Worm (Caenorhabditis elegans) whole organism, L4 larva: ENCODE measurements around the gene rps-29.

Experiments
- R02D3.7 ChIP-seq: fragments of 150-350 bp; sonication (generic microtip); optimal IDR thresholded peaks from 3 replicates; lab custom pipeline; 2014; ENCODE audit warnings: missing biosample characterization, missing genetic modification characterization
- T26A8.4 ChIP-seq: fragments of 200-800 bp; sonication (Bioruptor generic); IDR thresholded peaks from 2 replicates; pipeline ENCODE4 v1.3.6; 2022; ENCODE audit warnings: missing genetic modification characterization, missing compliant biosample characterization
- Y105C5A.15 ChIP-seq: fragments of 200-800 bp; sonication (Bioruptor generic); IDR thresholded peaks from 2 replicates; pipeline ENCODE4 v1.3.6; 2022; ENCODE audit warnings: missing genetic modification characterization, missing compliant biosample characterization
- ZK337.2 ChIP-seq: fragments of 200-800 bp; sonication (Bioruptor generic); IDR thresholded peaks from 2 replicates; pipeline ENCODE4 v1.3.6; 2022; ENCODE audit warnings: missing genetic modification reagents, missing genetic modification characterization, missing compliant biosample characterization
- aha-1 ChIP-seq: fragments of 150-350 bp; peaks from one replicate; lab custom pipeline; 2014; ENCODE audit warnings: missing biosample characterization, missing genetic modification characterization
- ama-1 ChIP-seq: fragments of 150-350 bp; optimal IDR thresholded peaks from 2 replicates; lab custom pipeline; 2014; ENCODE audit warnings: inconsistent platforms, mixed read lengths
- arid-1 ChIP-seq: fragments of 200-800 bp; sonication (Bioruptor generic); conservative IDR thresholded peaks from 2 replicates; pipeline ENCODE4 v1.3.6; 2022; ENCODE audit warnings: missing genetic modification reagents, missing genetic modification characterization, missing compliant biosample characterization
- attf-4 ChIP-seq: sonication (generic microtip); optimal IDR thresholded peaks from 3 replicates; lab custom pipeline; 2017; ENCODE audit warnings: missing biosample characterization, missing genetic modification characterization
- ceh-20 ChIP-seq: fragments of 200-800 bp; sonication (Bioruptor generic); IDR thresholded peaks from 2 replicates; pipeline ENCODE4 v1.3.6; 2022; ENCODE audit warnings: missing genetic modification reagents, missing genetic modification characterization, missing compliant biosample characterization
- ceh-28 ChIP-seq: fragments of 150-350 bp; optimal IDR thresholded peaks from 2 replicates; lab custom pipeline; 2014; ENCODE audit warnings: missing biosample characterization, missing genetic modification reagents, missing genetic modification characterization
- ceh-32 ChIP-seq: sonication (generic microtip); optimal IDR thresholded peaks from 2 replicates; lab custom pipeline; 2016; ENCODE audit warnings: mild to moderate bottlenecking, missing genetic modification characterization, missing compliant biosample characterization; ENCODE audit not compliant: poor library complexity
- ces-1 ChIP-seq: fragments of 150-350 bp; sonication (generic microtip); optimal IDR thresholded peaks from 4 replicates; lab custom pipeline; 2014; ENCODE audit warnings: missing biosample characterization, missing genetic modification reagents, missing genetic modification characterization
- daf-16 ChIP-seq, 3 experiments: sonication (generic microtip); optimal IDR thresholded peaks; 2 replicates each; lab custom pipeline; 2016 to 2017; ENCODE audit warnings: missing genetic modification characterization in 3 of 3, missing genetic modification reagents in 3 of 3, mild to moderate bottlenecking in 2 of 3, missing compliant biosample characterization in 2 of 3, missing biosample characterization in 1 of 3, moderate library complexity in 1 of 3
- daf-8 ChIP-seq: fragments of 200-800 bp; sonication (Bioruptor generic); IDR thresholded peaks from 2 replicates; pipeline ENCODE4 v1.3.6; 2022; ENCODE audit warnings: missing genetic modification characterization, missing compliant biosample characterization
- dmd-6 ChIP-seq: fragments of 200-800 bp; sonication (Bioruptor generic); IDR thresholded peaks from 2 replicates; pipeline ENCODE4 v1.3.6; 2022; ENCODE audit warnings: missing genetic modification reagents, missing genetic modification characterization, missing compliant biosample characterization
- dmd-9 ChIP-seq: fragments of 200-800 bp; sonication (Bioruptor generic); IDR thresholded peaks from 2 replicates; pipeline ENCODE4 v1.3.6; 2022; ENCODE audit warnings: missing genetic modification reagents, missing genetic modification characterization, missing compliant biosample characterization
- dpl-1 ChIP-seq: fragments of 150-350 bp; optimal IDR thresholded peaks from 2 replicates; lab custom pipeline; 2014; ENCODE audit warnings: missing biosample characterization, missing genetic modification reagents, missing genetic modification characterization
- duxl-1 ChIP-seq: sonication (generic microtip); optimal IDR thresholded peaks from 2 replicates; lab custom pipeline; 2016; ENCODE audit warnings: mild to moderate bottlenecking, missing genetic modification characterization, moderate library complexity, missing compliant biosample characterization; ENCODE audit not compliant: poor library complexity
- dve-1 ChIP-seq: sonication (generic microtip); optimal IDR thresholded peaks from 2 replicates; lab custom pipeline; 2017; ENCODE audit warnings: antibody characterized with exemption, mild to moderate bottlenecking, missing genetic modification characterization, missing compliant biosample characterization; ENCODE audit not compliant: insufficient read depth
- egl-43 ChIP-seq: fragments of 200-800 bp; sonication (Bioruptor generic); IDR thresholded peaks from 2 replicates; pipeline ENCODE4 v1.3.6; 2022; ENCODE audit warnings: missing genetic modification reagents, missing genetic modification characterization, missing compliant biosample characterization
- gei-8 ChIP-seq: fragments of 200-800 bp; sonication (Bioruptor generic); optimal IDR thresholded peaks from 2 replicates; lab custom pipeline; 2018; ENCODE audit warnings: mild to moderate bottlenecking, missing genetic modification characterization, missing compliant biosample characterization
- hlh-11 ChIP-seq: fragments of 200-800 bp; sonication (Bioruptor generic); optimal IDR thresholded peaks from 2 replicates; lab custom pipeline; 2018; ENCODE audit warnings: mild to moderate bottlenecking, missing genetic modification characterization, missing compliant biosample characterization
- hmg-1.1 ChIP-seq: fragments of 200-800 bp; sonication (Bioruptor generic); IDR thresholded peaks from 2 replicates; pipeline ENCODE4 v1.3.6; 2022; ENCODE audit warnings: missing genetic modification reagents, missing genetic modification characterization, missing compliant biosample characterization
- lin-15B ChIP-seq: fragments of 150-350 bp; sonication (generic microtip); optimal IDR thresholded peaks from 3 replicates; lab custom pipeline; 2014; ENCODE audit warnings: missing biosample characterization, missing genetic modification characterization
- lir-3 ChIP-seq: sonication (generic microtip); optimal IDR thresholded peaks from 2 replicates; lab custom pipeline; 2016; ENCODE audit warnings: mild to moderate bottlenecking, missing genetic modification characterization, missing compliant biosample characterization
- madf-5 ChIP-seq, 2 experiments: fragments of 200-800 bp; sonication (Bioruptor generic); IDR thresholded peaks; 2 replicates each; pipeline ENCODE4 v1.3.6; 2022; ENCODE audit warnings: missing compliant biosample characterization in 2 of 2, missing genetic modification characterization in 2 of 2
- mdl-1 ChIP-seq, 2 experiments: fragments of 150-350 bp in 1 of 2; sonication (generic microtip) in 1 of 2; optimal IDR thresholded peaks; 2 replicates each; lab custom pipeline; 2014 to 2017; ENCODE audit warnings: missing biosample characterization in 2 of 2, missing genetic modification characterization in 2 of 2
- mes-2 ChIP-seq: sonication (generic microtip); optimal IDR thresholded peaks from 2 replicates; lab custom pipeline; 2016; ENCODE audit warnings: missing genotype, mild to moderate bottlenecking, missing genetic modification characterization, missing compliant biosample characterization; ENCODE audit not compliant: poor library complexity, severe bottlenecking
- nhr-10 ChIP-seq: fragments of 150-350 bp; optimal IDR thresholded peaks from 2 replicates; lab custom pipeline; 2014; ENCODE audit warnings: missing biosample characterization, missing genetic modification characterization
- nhr-102 ChIP-seq: sonication (generic microtip); optimal IDR thresholded peaks from 2 replicates; lab custom pipeline; 2016; ENCODE audit warnings: mild to moderate bottlenecking, missing genetic modification characterization, moderate library complexity, missing compliant biosample characterization
- nhr-11 ChIP-seq: fragments of 150-350 bp; optimal IDR thresholded peaks from 2 replicates; lab custom pipeline; 2014; ENCODE audit warnings: missing biosample characterization, missing genetic modification characterization
- nhr-111 ChIP-seq: fragments of 200-800 bp; sonication (Bioruptor generic); optimal IDR thresholded peaks from 2 replicates; lab custom pipeline; 2018; ENCODE audit warnings: mild to moderate bottlenecking, missing genetic modification characterization, missing compliant biosample characterization
- nhr-41 ChIP-seq: fragments of 200-800 bp; sonication (Bioruptor generic); IDR thresholded peaks from 2 replicates; pipeline ENCODE4 v1.3.6; 2022; ENCODE audit warnings: missing genetic modification reagents, missing genetic modification characterization, missing compliant biosample characterization
- php-3 ChIP-seq: fragments of 200-800 bp; sonication (Bioruptor generic); IDR thresholded peaks from 2 replicates; pipeline ENCODE4 v1.3.6; 2022; ENCODE audit warnings: missing genetic modification reagents, missing genetic modification characterization, missing compliant biosample characterization
- rbr-2 ChIP-seq: sonication (generic microtip); optimal IDR thresholded peaks from 2 replicates; lab custom pipeline; 2016; ENCODE audit warnings: missing genotype, missing genetic modification characterization, missing compliant biosample characterization
- set-16 ChIP-seq: fragments of 200-800 bp; sonication (Bioruptor generic); IDR thresholded peaks from 2 replicates; pipeline ENCODE4 v1.3.6; 2022; ENCODE audit warnings: missing genetic modification reagents, missing genetic modification characterization, missing compliant biosample characterization
- snpc-4 ChIP-seq: fragments of 150-350 bp; optimal IDR thresholded peaks from 2 replicates; lab custom pipeline; 2014; ENCODE audit warnings: missing biosample characterization, missing genetic modification characterization
- spr-3 ChIP-seq: fragments of 200-800 bp; sonication (Bioruptor generic); optimal IDR thresholded peaks from 2 replicates; lab custom pipeline; 2018; ENCODE audit warnings: mild to moderate bottlenecking, missing genetic modification characterization, missing compliant biosample characterization
- unc-62 ChIP-seq, 3 experiments: fragments of 150-350 bp in 1 of 3; sonication (generic microtip); optimal IDR thresholded peaks in 2 of 3; peaks in 1 of 3; 1 replicate in 1 of 3; 2 replicates in 2 of 3; lab custom pipeline; 2014 to 2017; ENCODE audit warnings: missing biosample characterization in 3 of 3, missing genetic modification characterization in 3 of 3, missing genetic modification reagents in 3 of 3, missing genotype in 1 of 3
- zip-11 ChIP-seq: fragments of 200-800 bp; sonication (Bioruptor generic); IDR thresholded peaks from 2 replicates; pipeline ENCODE4 v1.3.6; 2022; ENCODE audit warnings: missing genetic modification characterization, missing compliant biosample characterization
- zip-2 ChIP-seq: fragments of 150-350 bp; optimal IDR thresholded peaks from 2 replicates; lab custom pipeline; 2014; ENCODE audit warnings: missing biosample characterization, missing genetic modification characterization

rps-29 gene

DNA sequence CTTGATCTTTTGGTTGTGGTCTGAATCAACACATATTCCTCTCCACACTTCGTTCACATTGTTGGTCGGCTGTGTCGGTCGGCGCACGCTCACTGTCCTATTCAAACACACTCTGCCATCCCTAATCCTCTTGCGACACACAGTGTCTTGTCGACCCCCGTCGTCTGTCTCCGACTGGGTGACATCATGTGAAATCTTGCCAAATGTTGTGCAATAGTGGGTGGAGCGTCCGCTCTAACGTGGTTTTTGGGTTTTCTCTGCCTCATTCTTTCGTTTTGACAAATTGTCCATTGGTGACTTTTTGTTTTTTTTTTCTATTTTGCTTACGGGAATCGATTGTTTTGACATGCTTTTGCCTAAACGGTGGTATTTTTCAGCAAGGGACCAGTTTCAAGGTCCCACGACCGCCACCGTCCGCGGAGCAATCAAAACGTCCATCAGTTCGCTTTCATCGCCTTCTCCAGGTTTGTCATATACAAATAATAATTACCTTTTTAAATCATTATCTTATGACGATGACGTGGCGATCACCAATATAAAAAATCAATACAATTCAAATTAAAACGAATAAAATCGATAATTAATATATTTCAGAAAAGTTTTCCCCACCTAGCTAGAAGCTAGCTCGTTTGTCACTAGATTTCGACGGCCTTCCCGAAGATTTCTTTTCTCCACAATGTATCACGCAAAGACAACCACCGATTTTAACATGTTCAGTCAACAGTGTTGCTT lies 39.8 kb downstream of the rps-29 start (continued):
- TF ChIP-seq dpl-1 (GFP tag; lab: Kevin White, UChicago) (peak; percentile 69), duxl-1 (peak; percentile 13), Y105C5A.15 (GFP tag; lab: Robert Waterston, UW) (0 out of 2 replicates have a peak, but pooled peaks have one; percentile 27), nhr-111 (no peak), dmd-9 (GFP tag; lab: Robert Waterston, UW) (peak; percentile 72; the same call in 1 of the 2 replicates), ceh-28 (peak; percentile 66), snpc-4 (tag; lab: Kevin White, UChicago) (no peak), nhr-11 (tag; lab: Kevin White, UChicago) (peak; percentile 96), set-16 (GFP tag; lab: Robert Waterston, UW) (peak; percentile 55; the same call in 1 of the 2 replicates), T26A8.4 (GFP tag; lab: Robert Waterston, UW) (peak; percentile 81), hlh-11 (tag; lab: Kevin White, UChicago) (peak; percentile 98), nhr-41 (GFP tag; lab: Robert Waterston, UW) (no peak), attf-4 (tag; lab: Kevin White, UChicago) (peak; percentile 1), ceh-32 (no peak), R02D3.7 (tag; lab: Kevin White, UChicago) (no peak), lir-3 (no peak)

DNA sequence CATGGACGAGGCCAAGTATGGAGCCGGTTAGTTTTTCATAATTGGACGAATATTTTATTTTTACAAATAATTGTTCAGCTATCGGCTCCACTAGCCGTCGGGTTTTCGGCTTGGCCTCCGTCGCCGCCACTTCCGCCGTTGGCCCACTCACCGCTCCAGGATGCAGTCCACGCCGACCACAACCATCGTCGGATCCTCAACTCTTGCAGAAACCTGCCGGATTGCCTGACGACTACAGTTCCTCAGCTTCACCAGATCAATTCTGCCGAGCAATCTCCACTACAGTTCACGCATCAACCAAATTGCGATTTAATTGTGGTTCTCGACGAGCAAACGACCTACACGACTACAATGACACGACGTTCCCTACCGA lies 40.3 kb downstream of the rps-29 start:
- TF ChIP-seq ZK337.2 (0 out of 2 replicates have a peak, but pooled peaks have one; percentile 2), aha-1 (tag; lab: Kevin White, UChicago) (peak; percentile 97), php-3 (GFP tag; lab: Robert Waterston, UW) (0 out of 2 replicates have a peak, but pooled peaks have one; percentile 23), daf-8 (no peak), madf-5 (GFP tag; IDR thresholded peaks at IDR 0.05; lab: Robert Waterston, UW) (0 out of 4 replicates have a peak, but pooled peaks of 1 of the 2 experiments have one; percentile 31), ama-1 (lab: Kevin White, UChicago) (no peak), hmg-1.1 (0 out of 2 replicates have a peak, but pooled peaks have one; percentile 13), T26A8.4 (GFP tag; lab: Robert Waterston, UW) (peak; percentile 48; the same call in 1 of the 2 replicates), nhr-11 (tag; lab: Kevin White, UChicago) (no peak), duxl-1 (peak; percentile 8), rbr-2 (tag; lab: Kevin White, UChicago) (no peak), egl-43 (0 out of 2 replicates have a peak, but pooled peaks have one; percentile 56), dmd-9 (GFP tag; lab: Robert Waterston, UW) (0 out of 2 replicates have a peak, but pooled peaks have one; percentile 8), set-16 (GFP tag; lab: Robert Waterston, UW) (peak; percentile 90), dve-1 (tag; lab: Kevin White, UChicago) (peak; percentile 9), mes-2 (tag; lab: Kevin White, UChicago) (peak; percentile 23), ces-1 (no peak)

DNA sequence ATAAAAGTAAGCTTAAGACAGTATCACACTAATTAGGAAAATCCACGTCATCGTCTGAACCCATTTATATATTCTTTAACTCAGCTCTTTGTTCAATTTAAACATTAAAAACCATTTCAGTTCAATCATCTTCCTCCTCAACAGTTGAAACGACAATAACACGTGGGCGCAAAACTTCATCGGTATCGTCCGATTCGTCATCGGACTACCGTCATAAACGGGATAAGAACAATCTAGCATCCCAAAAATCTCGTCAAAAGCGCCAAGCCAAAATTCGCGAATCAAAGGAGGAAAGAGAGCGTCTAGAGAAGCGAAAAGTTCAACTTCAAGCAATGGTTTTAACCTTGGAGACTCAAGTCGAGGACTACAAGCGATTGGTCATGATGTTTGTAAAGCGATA lies 41.1 kb downstream of the rps-29 start:
- peak in 1 of 2 experiments; percentile 85 for TF ChIP-seq unc-62 (GFP tag; optimal IDR thresholded peaks at IDR 0.05 in 1 of 2; lab: Kevin White, UChicago)
- TF ChIP-seq unc-62 (tag; optimal IDR thresholded peaks at IDR 0.05; lab: Kevin White, UChicago), result no peak
- peak; percentile 92 for TF ChIP-seq ama-1 (lab: Kevin White, UChicago)
- peak; percentile 88 for TF ChIP-seq aha-1 (tag; lab: Kevin White, UChicago)
- TF ChIP-seq mes-2 (tag; lab: Kevin White, UChicago), result peak; percentile 42
- TF ChIP-seq mdl-1 (tag; optimal IDR thresholded peaks at IDR 0.05; lab: Kevin White, UChicago), result no peak

DNA sequence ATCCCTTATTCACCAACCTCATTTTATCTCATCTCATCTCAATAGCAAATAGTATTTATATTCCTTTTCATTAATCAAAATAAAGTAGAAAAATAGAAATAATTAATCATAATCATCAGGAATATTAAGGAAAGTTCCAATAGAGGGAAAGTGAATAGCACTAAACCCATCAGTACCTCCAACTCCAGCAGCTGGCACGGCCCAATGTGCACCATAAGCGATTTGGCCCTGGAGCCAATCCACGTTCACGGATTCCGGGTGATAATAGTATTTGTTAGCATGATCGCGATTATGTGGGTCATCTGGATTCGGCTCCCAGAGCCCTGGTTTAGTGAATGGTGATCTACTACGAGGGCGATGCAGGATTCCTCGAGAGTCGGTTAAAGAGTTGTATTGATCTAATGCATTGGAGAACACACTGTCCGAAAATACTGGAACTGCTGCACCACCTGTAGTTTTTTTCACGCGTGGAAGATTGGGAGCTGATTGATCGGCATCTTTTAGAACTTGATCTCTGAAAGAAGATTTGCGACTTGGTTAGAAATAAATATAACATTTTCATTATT lies 41.7 kb downstream of the rps-29 start:
- TF ChIP-seq lin-15B (tag; lab: Kevin White, UChicago) (no peak), unc-62 (GFP tag; optimal IDR thresholded peaks at IDR 0.05 in 1 of 2; lab: Kevin White, UChicago) (no peak), unc-62 (tag; optimal IDR thresholded peaks at IDR 0.05; lab: Kevin White, UChicago) (no peak), spr-3 (peak; percentile 88), T26A8.4 (GFP tag; lab: Robert Waterston, UW) (peak; percentile 98), ceh-20 (peak; percentile 87), nhr-10 (tag; lab: Kevin White, UChicago) (peak; percentile 93), nhr-102 (tag; lab: Kevin White, UChicago) (peak; percentile 92), arid-1 (GFP tag; lab: Robert Waterston, UW) (peak; percentile 98), gei-8 (peak; percentile 96), daf-16 (GFP tag; optimal IDR thresholded peaks at IDR 0.05; lab: Kevin White, UChicago) (peak in 1 of 2 experiments; percentile 81), daf-16 (tag; optimal IDR thresholded peaks at IDR 0.05; lab: Kevin White, UChicago) (peak; percentile 66), dmd-6 (peak; percentile 76), zip-2 (no peak), nhr-111 (peak; percentile 99), ceh-32 (no peak), nhr-41 (GFP tag; lab: Robert Waterston, UW) (peak; percentile 96), zip-11 (GFP tag; lab: Robert Waterston, UW) (no peak)
